Fruit fly (Drosophila melanogaster) whole organism, embryonic: Measurements from ENCODE around the gene CG31064.

Experiments
- Bdp1 ChIP-seq: fragments of 200-800 bp; sonication (Bioruptor generic); optimal IDR thresholded peaks from 3 replicates; lab custom pipeline; 2016; ENCODE audit warnings: missing biosample characterization, missing genetic modification characterization
- CG10209 ChIP-seq: fragments of 200-800 bp; sonication (Bioruptor generic); optimal IDR thresholded peaks from 3 replicates; lab custom pipeline; 2017; ENCODE audit warnings: missing biosample characterization, mild to moderate bottlenecking, missing genetic modification characterization, missing genetic modification reagents
- CG10321 ChIP-seq: fragments of 200-800 bp; sonication (Bioruptor generic); IDR thresholded peaks from 2 replicates; pipeline ENCODE4 v1.3.6; 2022; ENCODE audit warnings: missing biosample characterization, missing genetic modification characterization
- CG10654 ChIP-seq: fragments of 200-800 bp; sonication (Bioruptor generic); optimal IDR thresholded peaks from 2 replicates; lab custom pipeline; 2016; ENCODE audit warnings: missing biosample characterization, missing genetic modification characterization
- CG12236 ChIP-seq: fragments of 200-800 bp; sonication (Bioruptor generic); optimal IDR thresholded peaks from 2 replicates; lab custom pipeline; 2016; ENCODE audit warnings: missing biosample characterization, missing genetic modification characterization
- CG13296 ChIP-seq: fragments of 200-800 bp; sonication (Bioruptor generic); optimal IDR thresholded peaks from 3 replicates; lab custom pipeline; 2018; ENCODE audit warnings: missing biosample characterization, mild to moderate bottlenecking, missing genetic modification characterization
- CG14667 ChIP-seq: fragments of 200-800 bp; sonication (Bioruptor generic); IDR thresholded peaks from 2 replicates; pipeline ENCODE4 v1.3.6; 2022; ENCODE audit warnings: missing biosample characterization, missing genetic modification characterization
- CG15479 ChIP-seq: fragments of 200-800 bp; sonication (Bioruptor generic); optimal IDR thresholded peaks from 3 replicates; lab custom pipeline; 2019; ENCODE audit warnings: missing biosample characterization, mild to moderate bottlenecking, missing genetic modification characterization, moderate library complexity
- CG16863 ChIP-seq: fragments of 200-800 bp; sonication (Bioruptor generic); optimal IDR thresholded peaks from 3 replicates; lab custom pipeline; 2016; ENCODE audit warnings: missing biosample characterization, missing genetic modification characterization
- CG17802 ChIP-seq: fragments of 200-800 bp; sonication (Bioruptor generic); optimal IDR thresholded peaks from 2 replicates; lab custom pipeline; 2018; ENCODE audit warnings: missing biosample characterization, mild to moderate bottlenecking, missing genetic modification characterization, moderate library complexity
- CG2116 ChIP-seq: fragments of 200-800 bp; sonication (Bioruptor generic); optimal IDR thresholded peaks from 3 replicates; lab custom pipeline; 2018; ENCODE audit warnings: missing biosample characterization, mild to moderate bottlenecking, missing genetic modification characterization
- CG31365 ChIP-seq: fragments of 200-800 bp; sonication (Bioruptor generic); optimal IDR thresholded peaks from 2 replicates; lab custom pipeline; 2018; ENCODE audit warnings: missing biosample characterization, mild to moderate bottlenecking, missing genetic modification characterization
- CG3838 ChIP-seq: fragments of 200-800 bp; sonication (Bioruptor generic); optimal IDR thresholded peaks from 3 replicates; lab custom pipeline; 2016; ENCODE audit warnings: missing biosample characterization, missing genetic modification characterization
- CG4854 ChIP-seq: fragments of 200-800 bp; sonication (Bioruptor generic); optimal IDR thresholded peaks from 2 replicates; lab custom pipeline; 2016; ENCODE audit warnings: missing biosample characterization, missing genetic modification characterization, inconsistent platforms
- CG6254 ChIP-seq: fragments of 200-800 bp; sonication (Bioruptor generic); optimal IDR thresholded peaks from 3 replicates; lab custom pipeline; 2017; ENCODE audit warnings: mild to moderate bottlenecking, missing biosample characterization, missing genetic modification reagents, missing genetic modification characterization
- CG8290 ChIP-seq, 3 experiments: fragments of 200-800 bp; sonication (Bioruptor generic); optimal IDR thresholded peaks; 2 replicates each; lab custom pipeline; 2016 to 2019; ENCODE audit warnings: missing biosample characterization in 3 of 3, missing genetic modification characterization in 3 of 3, mild to moderate bottlenecking in 2 of 3, moderate library complexity in 1 of 3
- CG9817 ChIP-seq: fragments of 200-800 bp; sonication (Bioruptor generic); optimal IDR thresholded peaks from 2 replicates; lab custom pipeline; 2018; ENCODE audit warnings: missing biosample characterization, mild to moderate bottlenecking, missing genetic modification characterization, moderate library complexity
- Dad ChIP-seq: fragments of 200-800 bp; sonication (Bioruptor generic); optimal IDR thresholded peaks from 3 replicates; lab custom pipeline; 2016; ENCODE audit warnings: missing biosample characterization, missing genetic modification characterization
- Dbx ChIP-seq: fragments of 200-800 bp; sonication (Bioruptor generic); IDR thresholded peaks from 3 replicates; pipeline ENCODE4 v1.3.6; 2022; ENCODE audit warnings: missing biosample characterization, missing genetic modification characterization
- Deaf1 ChIP-seq: fragments of 200-800 bp; optimal IDR thresholded peaks from 3 replicates; lab custom pipeline; 2019; ENCODE audit warnings: missing biosample characterization, mild to moderate bottlenecking, missing genetic modification characterization, moderate library complexity
- E2f2 ChIP-seq: fragments of 200-800 bp; sonication (Bioruptor generic); IDR thresholded peaks from 2 replicates; pipeline ENCODE4 v1.3.6; 2022; ENCODE audit warnings: missing biosample characterization, missing genetic modification characterization
- HmgD ChIP-seq: fragments of 200-800 bp; sonication (Bioruptor generic); optimal IDR thresholded peaks from 3 replicates; lab custom pipeline; 2016; ENCODE audit warnings: missing biosample characterization, missing genetic modification characterization
- Hsf ChIP-seq: fragments of 200-800 bp; sonication (Bioruptor generic); optimal IDR thresholded peaks from 3 replicates; lab custom pipeline; 2016; ENCODE audit warnings: missing biosample characterization, missing genetic modification characterization
- Scr ChIP-seq: fragments of 200-800 bp; sonication (Bioruptor generic); IDR thresholded peaks from 2 replicates; pipeline ENCODE4 v1.3.6; 2022; ENCODE audit warnings: missing biosample characterization, missing genetic modification characterization; ENCODE audit not compliant: partially characterized antibody
- Side ChIP-seq: fragments of 200-800 bp; sonication (Bioruptor generic); optimal IDR thresholded peaks from 2 replicates; lab custom pipeline; 2016; ENCODE audit warnings: missing biosample characterization, missing genetic modification characterization
- cg ChIP-seq: fragments of 200-800 bp; sonication (Bioruptor generic); optimal IDR thresholded peaks from 3 replicates; lab custom pipeline; 2019; ENCODE audit warnings: missing biosample characterization, mild to moderate bottlenecking, missing genetic modification characterization, moderate library complexity
- da ChIP-seq: fragments of 200-800 bp; sonication (Bioruptor generic); optimal IDR thresholded peaks from 2 replicates; lab custom pipeline; 2016; ENCODE audit warnings: missing biosample characterization, missing genetic modification characterization
- danr ChIP-seq: fragments of 200-800 bp; sonication (Bioruptor generic); IDR thresholded peaks from 2 replicates; pipeline ENCODE4 v1.3.6; 2022; ENCODE audit warnings: missing biosample characterization, missing genetic modification characterization
- dimm ChIP-seq: fragments of 200-800 bp; sonication (Bioruptor generic); IDR thresholded peaks from 2 replicates; pipeline ENCODE4 v1.3.6; 2022; ENCODE audit warnings: missing biosample characterization, missing genetic modification characterization
- disco-r ChIP-seq: fragments of 200-800 bp; sonication (Bioruptor generic); optimal IDR thresholded peaks from 2 replicates; lab custom pipeline; 2016; ENCODE audit warnings: missing biosample characterization, missing genetic modification characterization
- dm ChIP-seq: fragments of 200-800 bp; sonication (Bioruptor generic); optimal IDR thresholded peaks from 3 replicates; lab custom pipeline; 2016; ENCODE audit warnings: missing biosample characterization, missing genetic modification characterization
- ems ChIP-seq: fragments of 200-800 bp; sonication (Bioruptor generic); optimal IDR thresholded peaks from 3 replicates; lab custom pipeline; 2016; ENCODE audit warnings: missing biosample characterization, missing genetic modification characterization
- gcm2 ChIP-seq: fragments of 200-800 bp; sonication (Bioruptor generic); optimal IDR thresholded peaks from 2 replicates; lab custom pipeline; 2016; ENCODE audit warnings: missing biosample characterization, missing genetic modification characterization
- gsb ChIP-seq: fragments of 200-800 bp; sonication (Bioruptor generic); IDR thresholded peaks from 2 replicates; pipeline ENCODE4 v1.3.6; 2022; ENCODE audit warnings: missing biosample characterization, missing genetic modification characterization
- hbn ChIP-seq: fragments of 200-800 bp; sonication (Bioruptor generic); IDR thresholded peaks from 2 replicates; pipeline ENCODE4 v1.3.6; 2022; ENCODE audit warnings: missing biosample characterization, missing genetic modification characterization; ENCODE audit not compliant: partially characterized antibody
- jumu ChIP-seq: fragments of 200-800 bp; sonication (Bioruptor generic); optimal IDR thresholded peaks from 3 replicates; lab custom pipeline; 2016; ENCODE audit warnings: missing biosample characterization, missing genetic modification characterization
- luna ChIP-seq: fragments of 200-800 bp; sonication (Bioruptor generic); optimal IDR thresholded peaks from 2 replicates; lab custom pipeline; 2016; ENCODE audit warnings: missing biosample characterization, missing genetic modification characterization
- mirr ChIP-seq: fragments of 200-800 bp; sonication (Bioruptor generic); optimal IDR thresholded peaks from 3 replicates; lab custom pipeline; 2018; ENCODE audit warnings: missing biosample characterization, mild to moderate bottlenecking, missing genetic modification characterization
- shn ChIP-seq: fragments of 200-800 bp; sonication (Bioruptor generic); optimal IDR thresholded peaks from 3 replicates; lab custom pipeline; 2016; ENCODE audit warnings: missing biosample characterization, missing genetic modification characterization
- sim ChIP-seq: fragments of 200-800 bp; sonication (Bioruptor generic); IDR thresholded peaks from 2 replicates; pipeline ENCODE4 v1.3.6; 2022; ENCODE audit warnings: missing biosample characterization, missing genetic modification characterization
- slp2 ChIP-seq: fragments of 200-800 bp; sonication (Bioruptor generic); optimal IDR thresholded peaks from 2 replicates; lab custom pipeline; 2016; ENCODE audit warnings: missing biosample characterization, missing genetic modification characterization
- so ChIP-seq: fragments of 200-800 bp; sonication (Bioruptor generic); IDR thresholded peaks from 3 replicates; pipeline ENCODE4 v1.3.6; 2022; ENCODE audit warnings: missing biosample characterization, missing genetic modification characterization
- tin ChIP-seq: fragments of 200-800 bp; sonication (Bioruptor generic); optimal IDR thresholded peaks from 3 replicates; lab custom pipeline; 2016; ENCODE audit warnings: missing biosample characterization, missing genetic modification characterization
- tll ChIP-seq, 2 experiments: fragments of 200-800 bp in 1 of 2; fragments of >200 bp in 1 of 2; sonication (Bioruptor generic) in 1 of 2; optimal IDR thresholded peaks; 2 replicates each; lab custom pipeline; 2017 to 2019; ENCODE audit warnings: missing biosample characterization in 2 of 2, missing genetic modification characterization in 2 of 2, mild to moderate bottlenecking in 1 of 2, moderate library complexity in 1 of 2
- trh ChIP-seq: fragments of 200-800 bp; sonication (Bioruptor generic); optimal IDR thresholded peaks from 2 replicates; lab custom pipeline; 2016; ENCODE audit warnings: missing biosample characterization, missing genetic modification characterization
- unpg ChIP-seq: fragments of 200-800 bp; sonication (Bioruptor generic); optimal IDR thresholded peaks from 3 replicates; lab custom pipeline; 2018; ENCODE audit warnings: missing biosample characterization, mild to moderate bottlenecking, missing genetic modification characterization, moderate library complexity
- vnd ChIP-seq: fragments of 200-800 bp; sonication (Bioruptor generic); IDR thresholded peaks from 3 replicates; pipeline ENCODE4 v1.3.6; 2022; ENCODE audit warnings: missing biosample characterization, missing genetic modification characterization; ENCODE audit not compliant: partially characterized antibody
- z ChIP-seq: fragments of 200-800 bp; sonication (Bioruptor generic); IDR thresholded peaks from 3 replicates; pipeline ENCODE4 v1.3.6; 2022; ENCODE audit warnings: missing biosample characterization, missing genetic modification characterization
- zen ChIP-seq: fragments of 200-800 bp; sonication (Bioruptor generic); optimal IDR thresholded peaks from 3 replicates; lab custom pipeline; 2018; ENCODE audit warnings: missing biosample characterization, mild to moderate bottlenecking, missing genetic modification characterization, moderate library complexity

The CG31064 gene

dm6 chr3R:27253136-27253920, 14.4 kb upstream of the CG31064 start, which contains the start of gene pll (continued):
- peak; percentile 61 for TF ChIP-seq CG16863 (GFP tag; lab: Kevin White, UChicago)
- peak; percentile 75 for TF ChIP-seq CG10654 (GFP tag; lab: Kevin White, UChicago)
- peak; percentile 24 for TF ChIP-seq mirr (GFP tag; lab: Kevin White, UChicago)
- peak; percentile 65 for TF ChIP-seq luna (GFP tag; lab: Kevin White, UChicago)
- TF ChIP-seq disco-r, result no peak
- TF ChIP-seq Bdp1 (GFP tag; lab: Kevin White, UChicago), result peak; percentile 25
- peak in 1 of 2 experiments; percentile 44 for TF ChIP-seq tll (GFP tag; optimal IDR thresholded peaks at IDR 0.05; lab: Kevin White, UChicago)
- peak; percentile 53 for TF ChIP-seq CG3838 (GFP tag; lab: Kevin White, UChicago)
- TF ChIP-seq Dbx (GFP tag; lab: Robert Waterston, UW), result peak; percentile 90
- no peak for TF ChIP-seq CG13296
- TF ChIP-seq Deaf1 (tag; lab: Kevin White, UChicago), result peak; percentile 58
- TF ChIP-seq hbn (GFP tag; lab: Robert Waterston, UW), result peak; percentile 44; the same call in 1 of the 2 replicates
- peak; percentile 82 for TF ChIP-seq zen (tag; lab: Kevin White, UChicago)
- peak; percentile 47 for TF ChIP-seq jumu (GFP tag; lab: Kevin White, UChicago)
- TF ChIP-seq dimm (GFP tag; lab: Robert Waterston, UW), result peak; percentile 62; the same call in 1 of the 2 replicates
- 0 out of 2 replicates have a peak, but pooled peaks have one; percentile 45 for TF ChIP-seq CG10321
- peak; percentile 61 for TF ChIP-seq CG2116 (GFP tag; lab: Kevin White, UChicago)
- TF ChIP-seq sim (GFP tag; lab: Robert Waterston, UW), result no peak
- TF ChIP-seq Side (GFP tag; lab: Kevin White, UChicago), result peak; percentile 41
- TF ChIP-seq unpg (GFP tag; lab: Kevin White, UChicago), result peak; percentile 84
- 0 out of 3 replicates have a peak, but pooled peaks have one; percentile 9 for TF ChIP-seq vnd
- TF ChIP-seq CG10209 (GFP tag; lab: Kevin White, UChicago), result peak; percentile 69
- TF ChIP-seq Dad (GFP tag; lab: Kevin White, UChicago), result peak; percentile 51
- TF ChIP-seq HmgD (GFP tag; lab: Kevin White, UChicago), result peak; percentile 63
- peak; percentile 84 for TF ChIP-seq Hsf (GFP tag; lab: Kevin White, UChicago)
- TF ChIP-seq CG6254 (GFP tag; lab: Kevin White, UChicago), result peak; percentile 51
- TF ChIP-seq ems (GFP tag; lab: Kevin White, UChicago), result peak; percentile 66
- TF ChIP-seq CG12236 (GFP tag; lab: Kevin White, UChicago), result peak; percentile 35
- peak; percentile 79 for TF ChIP-seq tin (GFP tag; lab: Kevin White, UChicago)
- peak; percentile 54 for TF ChIP-seq gcm2 (GFP tag; lab: Kevin White, UChicago)
- TF ChIP-seq CG4854, result peak; percentile 53
- peak; percentile 49 for TF ChIP-seq dm (GFP tag; lab: Kevin White, UChicago)
- TF ChIP-seq CG8290 (GFP tag; optimal IDR thresholded peaks at IDR 0.05; lab: Kevin White, UChicago), result no peak
- TF ChIP-seq CG8290 (tag; optimal IDR thresholded peaks at IDR 0.05; lab: Kevin White, UChicago), result no peak
- no peak for TF ChIP-seq CG31365 (tag; lab: Kevin White, UChicago)
- peak; percentile 63 for TF ChIP-seq shn
- TF ChIP-seq CG15479, result peak; percentile 0
- TF ChIP-seq CG9817 (tag; lab: Kevin White, UChicago), result peak; percentile 81
- TF ChIP-seq Scr (GFP tag; lab: Robert Waterston, UW), result peak; percentile 61
- peak; percentile 90 for TF ChIP-seq CG14667 (GFP tag; lab: Robert Waterston, UW)
- peak; percentile 74 for TF ChIP-seq E2f2 (GFP tag; lab: Robert Waterston, UW)
- peak; percentile 28 for TF ChIP-seq slp2
- TF ChIP-seq gsb (GFP tag; lab: Robert Waterston, UW), result peak; percentile 84
- peak; percentile 22 for TF ChIP-seq trh (GFP tag; lab: Kevin White, UChicago)
- peak; percentile 75 for TF ChIP-seq cg (GFP tag; lab: Kevin White, UChicago)
- peak; percentile 86 for TF ChIP-seq so
- peak; percentile 40 for TF ChIP-seq CG17802
- TF ChIP-seq danr (GFP tag; lab: Robert Waterston, UW), result peak; percentile 5; the same call in 1 of the 2 replicates
- TF ChIP-seq da (GFP tag; lab: Kevin White, UChicago), result no peak
- no peak for TF ChIP-seq z (GFP tag; lab: Robert Waterston, UW)
